Fruit fly (Drosophila melanogaster) whole organism, embryonic: ENCODE measurements around the gene lobo.

Experiments
- CG10267 ChIP-seq: fragments of 200-800 bp; sonication (Bioruptor generic); optimal IDR thresholded peaks from 2 replicates; lab custom pipeline; 2018; ENCODE audit warnings: missing biosample characterization, mild to moderate bottlenecking, missing genetic modification characterization, moderate library complexity
- CG10979 ChIP-seq: fragments of 200-800 bp; sonication (Bioruptor generic); optimal IDR thresholded peaks from 2 replicates; lab custom pipeline; 2018; ENCODE audit warnings: missing biosample characterization, mild to moderate bottlenecking, missing genetic modification characterization, moderate library complexity
- CG11723 ChIP-seq: fragments of 200-800 bp; sonication (Bioruptor generic); optimal IDR thresholded peaks from 2 replicates; lab custom pipeline; 2017; ENCODE audit warnings: missing biosample characterization, mild to moderate bottlenecking, missing genetic modification characterization
- CG12236 ChIP-seq: fragments of 200-800 bp; sonication (Bioruptor generic); optimal IDR thresholded peaks from 2 replicates; lab custom pipeline; 2016; ENCODE audit warnings: missing biosample characterization, missing genetic modification characterization
- CG12744 ChIP-seq: fragments of 200-800 bp; sonication (Bioruptor generic); optimal IDR thresholded peaks from 2 replicates; lab custom pipeline; 2016; ENCODE audit warnings: missing biosample characterization, missing genetic modification characterization
- CG13123 ChIP-seq: fragments of 200-800 bp; sonication (Bioruptor generic); optimal IDR thresholded peaks from 2 replicates; lab custom pipeline; 2016; ENCODE audit warnings: missing biosample characterization, missing genetic modification characterization
- CG14860 ChIP-seq: fragments of 200-800 bp; sonication (Bioruptor generic); IDR thresholded peaks from 3 replicates; pipeline ENCODE4 v1.3.6; 2022; ENCODE audit warnings: missing biosample characterization, missing genetic modification characterization; ENCODE audit not compliant: partially characterized antibody
- CG1529 ChIP-seq: fragments of 200-800 bp; sonication (Bioruptor generic); optimal IDR thresholded peaks from 3 replicates; lab custom pipeline; 2018; ENCODE audit warnings: missing biosample characterization, missing genetic modification characterization
- CG17328 ChIP-seq: fragments of 200-800 bp; sonication (Bioruptor generic); IDR thresholded peaks from 2 replicates; pipeline ENCODE4 v1.3.6; 2022; ENCODE audit warnings: missing biosample characterization, missing genetic modification characterization
- CG2199 ChIP-seq: fragments of 200-800 bp; sonication (Bioruptor generic); IDR thresholded peaks from 3 replicates; pipeline ENCODE4 v1.3.6; 2022; ENCODE audit warnings: missing biosample characterization, missing genetic modification characterization
- CG42726 ChIP-seq: fragments of 200-800 bp; sonication (Bioruptor generic); IDR thresholded peaks from 2 replicates; pipeline ENCODE4 v1.3.6; 2022; ENCODE audit warnings: missing biosample characterization, missing genetic modification characterization; ENCODE audit not compliant: partially characterized antibody
- CG4707 ChIP-seq: fragments of 200-800 bp; sonication (Bioruptor generic); optimal IDR thresholded peaks from 2 replicates; lab custom pipeline; 2018; ENCODE audit warnings: missing biosample characterization, mild to moderate bottlenecking, missing genetic modification characterization, moderate library complexity
- CG5180 ChIP-seq: fragments of 200-800 bp; sonication (Bioruptor generic); optimal IDR thresholded peaks from 3 replicates; lab custom pipeline; 2017; ENCODE audit warnings: missing biosample characterization, missing genetic modification characterization, mild to moderate bottlenecking, moderate library complexity, missing genetic modification reagents
- CG7839 ChIP-seq: fragments of 200-800 bp; sonication (Bioruptor generic); optimal IDR thresholded peaks from 3 replicates; lab custom pipeline; 2018; ENCODE audit warnings: missing biosample characterization, mild to moderate bottlenecking, missing genetic modification characterization, moderate library complexity
- CG8388 ChIP-seq: fragments of 200-800 bp; sonication (Bioruptor generic); optimal IDR thresholded peaks from 2 replicates; lab custom pipeline; 2019; ENCODE audit warnings: missing biosample characterization, mild to moderate bottlenecking, missing genetic modification characterization, moderate library complexity
- CoRest ChIP-seq: fragments of 200-800 bp; sonication (Bioruptor generic); optimal IDR thresholded peaks from 3 replicates; lab custom pipeline; 2018; ENCODE audit warnings: missing biosample characterization, mild to moderate bottlenecking, missing genetic modification characterization, moderate library complexity
- Dfd ChIP-seq, 2 experiments: fragments of >200 bp; optimal IDR thresholded peaks; 2 replicates each; lab custom pipeline; 2017; ENCODE audit warnings: missing biosample characterization in 2 of 2, missing genetic modification characterization in 2 of 2
- Fer1 ChIP-seq: fragments of 200-800 bp; sonication (Bioruptor generic); optimal IDR thresholded peaks from 2 replicates; lab custom pipeline; 2017; ENCODE audit warnings: missing biosample characterization, mild to moderate bottlenecking, missing genetic modification characterization
- Gug ChIP-seq: fragments of 200-800 bp; sonication (Bioruptor generic); IDR thresholded peaks from 4 replicates; pipeline ENCODE4 v1.3.6; 2022; ENCODE audit warnings: missing biosample characterization, missing genetic modification characterization
- HLH3B ChIP-seq: fragments of 200-800 bp; sonication (Bioruptor generic); IDR thresholded peaks from 2 replicates; pipeline ENCODE4 v1.3.6; 2022; ENCODE audit warnings: missing biosample characterization, missing genetic modification characterization
- HmgD ChIP-seq: fragments of 200-800 bp; sonication (Bioruptor generic); optimal IDR thresholded peaks from 3 replicates; lab custom pipeline; 2016; ENCODE audit warnings: missing biosample characterization, missing genetic modification characterization
- Kr ChIP-seq: fragments of 200-800 bp; sonication (Bioruptor generic); optimal IDR thresholded peaks from 2 replicates; lab custom pipeline; 2017; ENCODE audit warnings: missing biosample characterization, mild to moderate bottlenecking, missing genetic modification characterization
- Med ChIP-seq: fragments of 200-800 bp; sonication (Bioruptor generic); peaks from one replicate; lab custom pipeline; 2016; ENCODE audit warnings: missing biosample characterization, missing genetic modification characterization, mild to moderate bottlenecking, inconsistent platforms, moderate library complexity
- Meics ChIP-seq: fragments of 200-800 bp; sonication (Bioruptor generic); optimal IDR thresholded peaks from 2 replicates; lab custom pipeline; 2017; ENCODE audit warnings: missing biosample characterization, mild to moderate bottlenecking, missing genetic modification characterization
- NFAT ChIP-seq: fragments of 200-800 bp; sonication (Bioruptor generic); IDR thresholded peaks from 2 replicates; pipeline ENCODE4 v1.3.6; 2022; ENCODE audit warnings: missing biosample characterization, missing genetic modification characterization
- Poxn ChIP-seq: fragments of 200-800 bp; sonication (Bioruptor generic); IDR thresholded peaks from 2 replicates; pipeline ENCODE4 v1.3.6; 2022; ENCODE audit warnings: missing biosample characterization, missing genetic modification characterization
- Ravus ChIP-seq: fragments of 200-800 bp; sonication (Bioruptor generic); IDR thresholded peaks from 2 replicates; pipeline ENCODE4 v1.3.6; 2022; ENCODE audit warnings: missing biosample characterization, missing genetic modification characterization
- az2 ChIP-seq: fragments of 200-800 bp; sonication (Bioruptor generic); optimal IDR thresholded peaks from 3 replicates; lab custom pipeline; 2016; ENCODE audit warnings: missing biosample characterization, missing genetic modification characterization
- cg ChIP-seq: fragments of 200-800 bp; sonication (Bioruptor generic); optimal IDR thresholded peaks from 3 replicates; lab custom pipeline; 2019; ENCODE audit warnings: missing biosample characterization, mild to moderate bottlenecking, missing genetic modification characterization, moderate library complexity
- crc ChIP-seq: fragments of 200-800 bp; sonication (Bioruptor generic); optimal IDR thresholded peaks from 2 replicates; lab custom pipeline; 2016; ENCODE audit warnings: missing biosample characterization, missing genetic modification characterization
- fd3F ChIP-seq: fragments of 200-800 bp; sonication (Bioruptor generic); optimal IDR thresholded peaks from 2 replicates; lab custom pipeline; 2018; ENCODE audit warnings: missing biosample characterization, mild to moderate bottlenecking, missing genetic modification characterization, moderate library complexity
- h ChIP-seq: fragments of >200 bp; optimal IDR thresholded peaks from 2 replicates; lab custom pipeline; 2017
- hkb ChIP-seq, 2 experiments: fragments of 200-800 bp in 1 of 2; fragments of >200 bp in 1 of 2; sonication (Bioruptor generic) in 1 of 2; IDR thresholded peaks in 1 of 2; optimal IDR thresholded peaks in 1 of 2; 2 replicates each; pipeline versions ENCODE4 v1.3.6 to Lab custom; 2017 to 2022; ENCODE audit warnings: missing biosample characterization in 1 of 2, missing genetic modification characterization in 1 of 2
- jumu ChIP-seq: fragments of 200-800 bp; sonication (Bioruptor generic); optimal IDR thresholded peaks from 3 replicates; lab custom pipeline; 2016; ENCODE audit warnings: missing biosample characterization, missing genetic modification characterization
- luna ChIP-seq: fragments of 200-800 bp; sonication (Bioruptor generic); optimal IDR thresholded peaks from 2 replicates; lab custom pipeline; 2016; ENCODE audit warnings: missing biosample characterization, missing genetic modification characterization
- nmo ChIP-seq: fragments of 200-800 bp; sonication (Bioruptor generic); optimal IDR thresholded peaks from 2 replicates; lab custom pipeline; 2018; ENCODE audit warnings: missing biosample characterization, mild to moderate bottlenecking, missing genetic modification characterization, moderate library complexity
- nom ChIP-seq: fragments of 200-800 bp; sonication (Bioruptor generic); optimal IDR thresholded peaks from 2 replicates; lab custom pipeline; 2017; ENCODE audit warnings: missing biosample characterization, missing genetic modification characterization, mild to moderate bottlenecking, moderate library complexity, missing genetic modification reagents
- slbo ChIP-seq: fragments of 200-800 bp; sonication (Bioruptor generic); IDR thresholded peaks from 2 replicates; pipeline ENCODE4 v1.3.6; 2022; ENCODE audit warnings: missing biosample characterization, missing genetic modification characterization
- trem ChIP-seq: fragments of 200-800 bp; optimal IDR thresholded peaks from 3 replicates; lab custom pipeline; 2019; ENCODE audit warnings: missing biosample characterization, mild to moderate bottlenecking, missing genetic modification characterization, moderate library complexity
- trh ChIP-seq: fragments of 200-800 bp; sonication (Bioruptor generic); optimal IDR thresholded peaks from 2 replicates; lab custom pipeline; 2016; ENCODE audit warnings: missing biosample characterization, missing genetic modification characterization
- twi ChIP-seq: fragments of 200-800 bp; optimal IDR thresholded peaks from 2 replicates; lab custom pipeline; 2019; ENCODE audit warnings: missing biosample characterization, mild to moderate bottlenecking, missing genetic modification characterization, moderate library complexity
- tx ChIP-seq: fragments of 200-800 bp; sonication (Bioruptor generic); optimal IDR thresholded peaks from 2 replicates; lab custom pipeline; 2016; ENCODE audit warnings: missing biosample characterization, missing genetic modification characterization
- zfh2 ChIP-seq: fragments of 200-800 bp; sonication (Bioruptor generic); optimal IDR thresholded peaks from 2 replicates; lab custom pipeline; 2016; ENCODE audit warnings: missing biosample characterization, missing genetic modification characterization

Gene lobo

DNA sequence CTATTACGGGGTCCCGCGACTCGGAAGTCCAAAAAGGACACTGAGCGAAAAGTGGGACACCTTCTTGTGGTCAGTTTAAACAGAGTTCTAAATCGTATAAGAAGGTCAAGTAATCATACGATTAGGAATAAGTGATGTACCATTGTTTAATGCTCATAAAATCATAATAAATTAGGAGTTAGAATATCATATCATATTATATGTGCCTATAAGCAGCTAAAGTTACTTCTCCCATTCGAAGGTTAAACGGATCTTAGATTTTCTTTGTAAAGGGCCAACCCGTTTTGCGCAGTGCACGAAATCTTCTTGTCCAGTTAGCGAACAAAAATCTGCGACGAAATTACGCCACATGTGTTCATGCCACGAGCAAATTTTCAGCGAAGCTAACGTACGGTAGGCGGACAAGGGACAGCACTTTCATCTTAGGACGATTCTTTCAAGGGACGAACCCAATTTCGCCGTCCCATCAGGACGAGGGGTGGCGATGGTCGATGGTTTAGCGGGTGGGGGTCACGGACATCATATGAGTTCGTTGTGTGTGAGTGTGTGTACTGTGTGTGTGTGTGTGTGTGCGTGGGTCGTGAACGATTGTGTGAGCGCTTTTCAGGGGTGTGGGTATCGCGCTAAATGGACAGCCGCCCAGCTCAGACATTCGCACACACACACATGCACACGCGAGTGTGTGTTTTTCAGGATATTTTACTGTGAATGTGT lies 25.2 kb downstream of the lobo start (continued):
- TF ChIP-seq nmo (GFP tag; lab: Kevin White, UChicago) (peak; percentile 59), CG10267 (tag; lab: Kevin White, UChicago) (peak; percentile 27), CG14860 (GFP tag; lab: Robert Waterston, UW) (no peak), crc (GFP tag; lab: Kevin White, UChicago) (no peak), CG12236 (GFP tag; lab: Kevin White, UChicago) (no peak), h (lab: Kevin White, UChicago) (no peak), trem (tag; lab: Kevin White, UChicago) (no peak), jumu (GFP tag; lab: Kevin White, UChicago) (peak; percentile 10), Meics (GFP tag; lab: Kevin White, UChicago) (peak; percentile 73), slbo (peak; percentile 51), fd3F (GFP tag; lab: Kevin White, UChicago) (no peak), CG2199 (GFP tag; lab: Robert Waterston, UW) (no peak), Kr (no peak), CG8388 (GFP tag; lab: Kevin White, UChicago) (peak; percentile 36), CG1529 (GFP tag; lab: Kevin White, UChicago) (peak; percentile 5), Med (GFP tag; lab: Kevin White, UChicago) (peak; percentile 46), CoRest (peak; percentile 65), Ravus (GFP tag; lab: Robert Waterston, UW) (no peak), CG5180 (peak; percentile 6), twi (tag; lab: Kevin White, UChicago) (peak; percentile 5), cg (peak; percentile 67), Poxn (GFP tag; lab: Robert Waterston, UW) (no peak), tx (no peak), Gug (GFP tag; lab: Robert Waterston, UW) (no peak; the same call in 3 of the 4 replicates), CG13123 (GFP tag; lab: Kevin White, UChicago) (no peak), CG12744 (GFP tag; lab: Kevin White, UChicago) (no peak), luna (GFP tag; lab: Kevin White, UChicago) (no peak), CG7839 (tag; lab: Kevin White, UChicago) (peak; percentile 65), CG11723 (GFP tag; lab: Kevin White, UChicago) (no peak), hkb (optimal IDR thresholded peaks at IDR 0.05; lab: Kevin White, UChicago) (no peak), hkb (GFP tag; IDR thresholded peaks at IDR 0.05; lab: Robert Waterston, UW) (peak; percentile 37), trh (GFP tag; lab: Kevin White, UChicago) (no peak), az2 (GFP tag; lab: Kevin White, UChicago) (peak; percentile 4), HLH3B (GFP tag; lab: Robert Waterston, UW) (no peak), CG10979 (tag; lab: Kevin White, UChicago) (peak; percentile 67), HmgD (GFP tag; lab: Kevin White, UChicago) (no peak), Dfd (GFP tag; optimal IDR thresholded peaks at IDR 0.05; lab: Kevin White, UChicago) (no peak), CG4707 (no peak), NFAT (GFP tag; lab: Robert Waterston, UW) (no peak), CG17328 (GFP tag; lab: Robert Waterston, UW) (no peak), Fer1 (peak; percentile 60), CG42726 (GFP tag; lab: Robert Waterston, UW) (no peak), nom (GFP tag; lab: Kevin White, UChicago) (no peak), zfh2 (GFP tag; lab: Kevin White, UChicago) (peak; percentile 4)
- TF ChIP-seq, all 482 proteins: peak for 168
